Worm (Caenorhabditis elegans): ENCODE data around the gene B0304.4.

- TF ChIP-seq unc-39 (tag; optimal IDR thresholded peaks at IDR 0.05), result no peak
- no peak for TF ChIP-seq nhr-76 (tag; optimal IDR thresholded peaks at IDR 0.05)
- peak; percentile 75 for TF ChIP-seq nhr-11 (tag; optimal IDR thresholded peaks at IDR 0.05)
- TF ChIP-seq nhr-25 (tag; optimal IDR thresholded peaks at IDR 0.05; ENCODE audit: borderline replicate concordance, insufficient read depth), result no peak
- peak; percentile 73 to 76 for TF ChIP-seq lsy-2 (tag; optimal IDR thresholded peaks at IDR 0.05)
- TF ChIP-seq nhr-237 (tag; optimal IDR thresholded peaks at IDR 0.05), result no peak
- no peak for TF ChIP-seq daf-8 (GFP tag; IDR thresholded peaks at IDR 0.05)
- no peak for TF ChIP-seq snpc-4 (tag; optimal IDR thresholded peaks at IDR 0.05)
- no peak for TF ChIP-seq zag-1 (tag; optimal IDR thresholded peaks at IDR 0.05)
- TF ChIP-seq snpc-1.2 (GFP tag; IDR thresholded peaks at IDR 0.05), result no peak
- no peak for TF ChIP-seq unc-130 (GFP tag; optimal IDR thresholded peaks at IDR 0.05)
These were observed 16.3 kb downstream of the B0304.4 start for ce11 chrII:4506552-4507291.

Data from whole organism, L4 larva.